Worm (Caenorhabditis elegans): ENCODE measurements around the gene try-13.

ce11 chrV:7439807-7440206 lies at the start of gene try-13:
- TF ChIP-seq dmd-4 (tag; optimal IDR thresholded peaks at IDR 0.05): no peak
- TF ChIP-seq nhr-12 (tag; optimal IDR thresholded peaks at IDR 0.05): no peak
- TF ChIP-seq C34F6.9 (tag; optimal IDR thresholded peaks at IDR 0.05): no peak
- TF ChIP-seq unc-55 (GFP tag; optimal IDR thresholded peaks at IDR 0.05): no peak
- TF ChIP-seq mab-5 (tag; optimal IDR thresholded peaks at IDR 0.05): no peak
- no peak for TF ChIP-seq unc-39 (tag; optimal IDR thresholded peaks at IDR 0.05)
- TF ChIP-seq lin-39 (tag; optimal IDR thresholded peaks at IDR 0.05): no peak

Data from whole organism, L2 larva.